Worm (Caenorhabditis elegans) whole organism, L4 larva: ENCODE data around the gene ZK546.19.

ENCODE experiments used
- F26F4.8 ChIP-seq: fragments of 200-800 bp; sonication (Bioruptor generic); conservative IDR thresholded peaks from 2 replicates; pipeline ENCODE4 v1.3.6; 2022; ENCODE audit warnings: missing genetic modification characterization, missing compliant biosample characterization
- F49E8.2 ChIP-seq: sonication (generic microtip); optimal IDR thresholded peaks from 2 replicates; lab custom pipeline; 2016; ENCODE audit warnings: missing compliant biosample characterization, mild to moderate bottlenecking, missing genetic modification characterization, borderline replicate concordance
- Y75B8A.6 ChIP-seq: fragments of 200-800 bp; sonication (Bioruptor generic); IDR thresholded peaks from 2 replicates; pipeline ENCODE4 v1.3.6; 2022; ENCODE audit warnings: missing genetic modification reagents, missing genetic modification characterization, missing compliant biosample characterization
- aha-1 ChIP-seq: fragments of 150-350 bp; peaks from one replicate; lab custom pipeline; 2014; ENCODE audit warnings: missing biosample characterization, missing genetic modification characterization
- attf-4 ChIP-seq: sonication (generic microtip); optimal IDR thresholded peaks from 3 replicates; lab custom pipeline; 2017; ENCODE audit warnings: missing biosample characterization, missing genetic modification characterization
- ceh-20 ChIP-seq: fragments of 200-800 bp; sonication (Bioruptor generic); IDR thresholded peaks from 2 replicates; pipeline ENCODE4 v1.3.6; 2022; ENCODE audit warnings: missing genetic modification reagents, missing genetic modification characterization, missing compliant biosample characterization
- ctbp-1 ChIP-seq: fragments of 200-800 bp; sonication (Bioruptor generic); IDR thresholded peaks from 2 replicates; pipeline ENCODE4 v1.3.6; 2022; ENCODE audit warnings: missing genetic modification reagents, missing genetic modification characterization, missing compliant biosample characterization
- dmd-6 ChIP-seq: fragments of 200-800 bp; sonication (Bioruptor generic); IDR thresholded peaks from 2 replicates; pipeline ENCODE4 v1.3.6; 2022; ENCODE audit warnings: missing genetic modification reagents, missing genetic modification characterization, missing compliant biosample characterization
- dpl-1 ChIP-seq: fragments of 150-350 bp; optimal IDR thresholded peaks from 2 replicates; lab custom pipeline; 2014; ENCODE audit warnings: missing biosample characterization, missing genetic modification reagents, missing genetic modification characterization
- dve-1 ChIP-seq: sonication (generic microtip); optimal IDR thresholded peaks from 2 replicates; lab custom pipeline; 2017; ENCODE audit warnings: antibody characterized with exemption, mild to moderate bottlenecking, missing genetic modification characterization, missing compliant biosample characterization; ENCODE audit not compliant: insufficient read depth
- egl-43 ChIP-seq: fragments of 200-800 bp; sonication (Bioruptor generic); IDR thresholded peaks from 2 replicates; pipeline ENCODE4 v1.3.6; 2022; ENCODE audit warnings: missing genetic modification reagents, missing genetic modification characterization, missing compliant biosample characterization
- hlh-11 ChIP-seq: fragments of 200-800 bp; sonication (Bioruptor generic); optimal IDR thresholded peaks from 2 replicates; lab custom pipeline; 2018; ENCODE audit warnings: mild to moderate bottlenecking, missing genetic modification characterization, missing compliant biosample characterization
- hlh-30 ChIP-seq: sonication (generic microtip); optimal IDR thresholded peaks from 2 replicates; lab custom pipeline; 2017; ENCODE audit warnings: antibody characterized with exemption, mild to moderate bottlenecking, missing genetic modification characterization, missing compliant biosample characterization; ENCODE audit not compliant: insufficient read depth
- jun-1 ChIP-seq: fragments of 150-350 bp; optimal IDR thresholded peaks from 2 replicates; lab custom pipeline; 2014; ENCODE audit warnings: missing biosample characterization, missing genetic modification reagents, missing genetic modification characterization
- lsy-2 ChIP-seq, 2 experiments: fragments of 150-350 bp in 1 of 2; sonication (generic microtip) in 1 of 2; optimal IDR thresholded peaks; 2 replicates each; lab custom pipeline; 2014 to 2017; ENCODE audit warnings: missing biosample characterization in 2 of 2, missing genetic modification characterization in 2 of 2
- mdl-1 ChIP-seq, 2 experiments: fragments of 150-350 bp in 1 of 2; sonication (generic microtip) in 1 of 2; optimal IDR thresholded peaks; 2 replicates each; lab custom pipeline; 2014 to 2017; ENCODE audit warnings: missing biosample characterization in 2 of 2, missing genetic modification characterization in 2 of 2
- mes-2 ChIP-seq: sonication (generic microtip); optimal IDR thresholded peaks from 2 replicates; lab custom pipeline; 2016; ENCODE audit warnings: missing genotype, mild to moderate bottlenecking, missing genetic modification characterization, missing compliant biosample characterization; ENCODE audit not compliant: poor library complexity, severe bottlenecking
- mxl-3 ChIP-seq: fragments of 200-800 bp; sonication (Bioruptor generic); optimal IDR thresholded peaks from 2 replicates; lab custom pipeline; 2018; ENCODE audit warnings: mild to moderate bottlenecking, missing genetic modification characterization, missing compliant biosample characterization
- nhr-10 ChIP-seq: fragments of 150-350 bp; optimal IDR thresholded peaks from 2 replicates; lab custom pipeline; 2014; ENCODE audit warnings: missing biosample characterization, missing genetic modification characterization
- nhr-28 ChIP-seq: fragments of 150-350 bp; optimal IDR thresholded peaks from 2 replicates; lab custom pipeline; 2014; ENCODE audit warnings: missing biosample characterization, missing genetic modification characterization
- nhr-42 ChIP-seq: fragments of 200-800 bp; sonication (Bioruptor generic); IDR thresholded peaks from 2 replicates; pipeline ENCODE4 v1.3.6; 2022; ENCODE audit warnings: missing genetic modification characterization, missing compliant biosample characterization
- pha-4 ChIP-seq, 2 experiments: fragments of 150-350 bp in 1 of 2; fragments of 200-800 bp in 1 of 2; sonication (Bioruptor generic) in 1 of 2; IDR thresholded peaks in 1 of 2; optimal IDR thresholded peaks in 1 of 2; 2 replicates each; pipeline versions ENCODE4 v1.3.6 to Lab custom; 2014 to 2022; ENCODE audit warnings: missing genetic modification characterization in 2 of 2, missing genetic modification reagents in 2 of 2, missing biosample characterization in 1 of 2, missing compliant biosample characterization in 1 of 2
- pqm-1 ChIP-seq: sonication (generic microtip); optimal IDR thresholded peaks from 2 replicates; lab custom pipeline; 2017; ENCODE audit warnings: missing biosample characterization, missing genetic modification characterization
- rbr-2 ChIP-seq: sonication (generic microtip); optimal IDR thresholded peaks from 2 replicates; lab custom pipeline; 2016; ENCODE audit warnings: missing genotype, missing genetic modification characterization, missing compliant biosample characterization
- set-16 ChIP-seq: fragments of 200-800 bp; sonication (Bioruptor generic); IDR thresholded peaks from 2 replicates; pipeline ENCODE4 v1.3.6; 2022; ENCODE audit warnings: missing genetic modification reagents, missing genetic modification characterization, missing compliant biosample characterization
- snpc-1.2 ChIP-seq: fragments of 200-800 bp; sonication (Bioruptor generic); IDR thresholded peaks from 2 replicates; pipeline ENCODE4 v1.3.6; 2022; ENCODE audit warnings: missing genetic modification reagents, missing genetic modification characterization, missing compliant biosample characterization
- snpc-4 ChIP-seq: fragments of 150-350 bp; optimal IDR thresholded peaks from 2 replicates; lab custom pipeline; 2014; ENCODE audit warnings: missing biosample characterization, missing genetic modification characterization
- unc-130 ChIP-seq: sonication (generic microtip); optimal IDR thresholded peaks from 2 replicates; lab custom pipeline; 2016; ENCODE audit warnings: missing genetic modification reagents, missing genetic modification characterization, missing compliant biosample characterization
- unc-62 ChIP-seq, 3 experiments: fragments of 150-350 bp in 1 of 3; sonication (generic microtip); optimal IDR thresholded peaks in 2 of 3; peaks in 1 of 3; 1 replicate in 1 of 3; 2 replicates in 2 of 3; lab custom pipeline; 2014 to 2017; ENCODE audit warnings: missing biosample characterization in 3 of 3, missing genetic modification characterization in 3 of 3, missing genetic modification reagents in 3 of 3, missing genotype in 1 of 3
- vab-7 ChIP-seq: fragments of 200-800 bp; sonication (Bioruptor generic); IDR thresholded peaks from 2 replicates; pipeline ENCODE4 v1.3.6; 2022; ENCODE audit warnings: missing genetic modification reagents, missing genetic modification characterization, missing compliant biosample characterization
- zfp-3 ChIP-seq: fragments of 200-800 bp; sonication (Bioruptor generic); conservative IDR thresholded peaks from 2 replicates; pipeline ENCODE4 v1.3.6; 2022; ENCODE audit warnings: missing genetic modification reagents, missing genetic modification characterization, missing compliant biosample characterization

The ZK546.19 gene

ce11 chrII:4905331-4905730 lies 36.2 kb upstream of the ZK546.19 start:
- TF ChIP-seq mxl-3 (GFP tag; lab: Kevin White, UChicago): no peak
- 0 out of 2 replicates have a peak, but pooled peaks have one; percentile 36 for TF ChIP-seq snpc-1.2
- no peak for TF ChIP-seq dve-1 (tag; lab: Kevin White, UChicago)

ce11 chrII:4905883-4906282 lies 35.6 kb upstream of the ZK546.19 start:
- TF ChIP-seq Y75B8A.6 (GFP tag; lab: Robert Waterston, UW): 0 out of 2 replicates have a peak, but pooled peaks have one; percentile 13
- no peak for TF ChIP-seq hlh-30 (tag; lab: Kevin White, UChicago)

ce11 chrII:4908160-4908559 lies 33.4 kb upstream of the ZK546.19 start:
- peak in 1 of 2 experiments; percentile 22 for TF ChIP-seq mdl-1 (tag; optimal IDR thresholded peaks at IDR 0.05; lab: Kevin White, UChicago)
- TF ChIP-seq ceh-20 (GFP tag; lab: Robert Waterston, UW): peak; percentile 14; the same call in 1 of the 2 replicates
- TF ChIP-seq aha-1 (tag; lab: Kevin White, UChicago): peak; percentile 37
- TF ChIP-seq unc-62 (GFP tag; optimal IDR thresholded peaks at IDR 0.05 in 1 of 2; lab: Kevin White, UChicago): peak in 1 of 2 experiments; percentile 70
- TF ChIP-seq unc-62 (tag; optimal IDR thresholded peaks at IDR 0.05; lab: Kevin White, UChicago): no peak
- TF ChIP-seq snpc-4 (tag; lab: Kevin White, UChicago): no peak
- 0 out of 2 replicates have a peak, but pooled peaks have one; percentile 48 for TF ChIP-seq ctbp-1 (GFP tag; lab: Robert Waterston, UW)
- no peak for TF ChIP-seq vab-7 (GFP tag; lab: Robert Waterston, UW)
- TF ChIP-seq hlh-11 (tag; lab: Kevin White, UChicago): peak; percentile 59
- TF ChIP-seq mes-2 (tag; lab: Kevin White, UChicago): peak; percentile 2
- no peak for TF ChIP-seq nhr-10 (tag; lab: Kevin White, UChicago)
- TF ChIP-seq egl-43: peak; percentile 29; the same call in 1 of the 2 replicates
- peak; percentile 68 for TF ChIP-seq hlh-30 (tag; lab: Kevin White, UChicago)
- no peak for TF ChIP-seq nhr-42 (GFP tag; lab: Robert Waterston, UW)
- TF ChIP-seq mxl-3 (GFP tag; lab: Kevin White, UChicago): peak; percentile 24
- TF ChIP-seq dpl-1 (GFP tag; lab: Kevin White, UChicago): no peak
- TF ChIP-seq F26F4.8 (GFP tag; lab: Robert Waterston, UW): no peak
- 0 out of 2 replicates have a peak, but pooled peaks have one; percentile 13 for TF ChIP-seq dmd-6 (GFP tag; lab: Robert Waterston, UW)
- peak; percentile 32 for TF ChIP-seq nhr-28 (tag; lab: Kevin White, UChicago)
- no peak for TF ChIP-seq set-16 (GFP tag; lab: Robert Waterston, UW)
- TF ChIP-seq dve-1 (tag; lab: Kevin White, UChicago): no peak
- peak in 1 of 2 experiments; percentile 16 for TF ChIP-seq lsy-2 (tag; optimal IDR thresholded peaks at IDR 0.05; lab: Kevin White, UChicago)

ce11 chrII:4914214-4914613 lies 27.3 kb upstream of the ZK546.19 start, which contains the start of gene R05F9.11:
Gene R05F9.11, minus strand, starts transcription at chrII:4914218.
- peak; percentile 10 for TF ChIP-seq F49E8.2
- peak in 1 of 2 experiments; percentile 58 for TF ChIP-seq lsy-2 (tag; optimal IDR thresholded peaks at IDR 0.05; lab: Kevin White, UChicago)
- no peak for TF ChIP-seq pqm-1 (tag; lab: Kevin White, UChicago)
- no peak for TF ChIP-seq pha-4 (GFP tag; IDR thresholded peaks at IDR 0.05; lab: Robert Waterston, UW)
- TF ChIP-seq pha-4 (tag; optimal IDR thresholded peaks at IDR 0.05; lab: Kevin White, UChicago): no peak
- TF ChIP-seq attf-4 (tag; lab: Kevin White, UChicago): no peak
- no peak for TF ChIP-seq zfp-3 (GFP tag; lab: Robert Waterston, UW)
- TF ChIP-seq jun-1 (tag; lab: Kevin White, UChicago): no peak
- TF ChIP-seq rbr-2 (tag; lab: Kevin White, UChicago): no peak
- peak; percentile 10 for TF ChIP-seq unc-130 (GFP tag; lab: Kevin White, UChicago)
